Worm (Caenorhabditis elegans) whole organism, young adult: ENCODE results near the gene T21B4.3.

Experiments used
- B0336.3 ChIP-seq: fragments of 200-800 bp; sonication (Bioruptor generic); IDR thresholded peaks from 2 replicates; pipeline ENCODE4 v1.3.6; 2022; ENCODE audit warnings: missing genetic modification characterization, missing compliant biosample characterization
- akir-1 ChIP-seq: fragments of 200-800 bp; sonication (Bioruptor generic); optimal IDR thresholded peaks from 2 replicates; lab custom pipeline; 2018; ENCODE audit warnings: mild to moderate bottlenecking, missing genetic modification characterization, moderate library complexity, missing compliant biosample characterization
- ama-1 ChIP-seq, 3 experiments: fragments of 150-350 bp in 1 of 3; sonication (generic microtip) in 2 of 3; optimal IDR thresholded peaks; 2 replicates each; lab custom pipeline; 2014 to 2018; ENCODE audit warnings: missing biosample characterization in 2 of 3, missing genetic modification characterization in 2 of 3, missing genetic modification reagents in 2 of 3
- athp-1 ChIP-seq: sonication (generic microtip); optimal IDR thresholded peaks from 2 replicates; lab custom pipeline; 2017; ENCODE audit warnings: mild to moderate bottlenecking, missing genetic modification characterization, missing compliant biosample characterization
- bed-1 ChIP-seq: fragments of 200-800 bp; sonication (Bioruptor generic); IDR thresholded peaks from 2 replicates; pipeline ENCODE4 v1.3.6; 2022; ENCODE audit warnings: missing genetic modification reagents, missing genetic modification characterization, missing compliant biosample characterization
- rec-8 ChIP-seq, 2 experiments: sonication (generic microtip); optimal IDR thresholded peaks; 2 replicates each; lab custom pipeline; 2016; ENCODE audit warnings: mild to moderate bottlenecking in 2 of 2, missing genetic modification characterization in 2 of 2, missing genetic modification reagents in 2 of 2, missing genotype in 2 of 2, missing biosample characterization in 1 of 2, missing compliant biosample characterization in 1 of 2, moderate library complexity in 1 of 2
- snpc-1.3 ChIP-seq: sonication (generic microtip); optimal IDR thresholded peaks from 2 replicates; lab custom pipeline; 2017; ENCODE audit warnings: missing genetic modification characterization, mild to moderate bottlenecking, missing compliant biosample characterization, antibody characterized with exemption, moderate library complexity, missing genotype, missing genetic modification reagents; ENCODE audit not compliant: insufficient read depth

- TF ChIP-seq snpc-1.3 (tag; lab: Kevin White, UChicago): no peak
- no peak for TF ChIP-seq athp-1 (tag; lab: Kevin White, UChicago)
- no peak for TF ChIP-seq B0336.3 (GFP tag; lab: Robert Waterston, UW)
- TF ChIP-seq akir-1: no peak
- no peak for TF ChIP-seq ama-1 (optimal IDR thresholded peaks at IDR 0.05; lab: Kevin White, UChicago)
- no peak for TF ChIP-seq ama-1 (GFP tag; optimal IDR thresholded peaks at IDR 0.05; lab: Kevin White, UChicago)
- no peak for TF ChIP-seq bed-1 (GFP tag; lab: Robert Waterston, UW)
- TF ChIP-seq rec-8 (tag; optimal IDR thresholded peaks at IDR 0.05; lab: Kevin White, UChicago): no peak
Measured at ce11 chrII:12448241-12448640, 48.6 kb downstream of the T21B4.3 start, which contains the start of gene srh-27.
